Worm (Caenorhabditis elegans): ENCODE results near the gene srd-15.

DNA sequence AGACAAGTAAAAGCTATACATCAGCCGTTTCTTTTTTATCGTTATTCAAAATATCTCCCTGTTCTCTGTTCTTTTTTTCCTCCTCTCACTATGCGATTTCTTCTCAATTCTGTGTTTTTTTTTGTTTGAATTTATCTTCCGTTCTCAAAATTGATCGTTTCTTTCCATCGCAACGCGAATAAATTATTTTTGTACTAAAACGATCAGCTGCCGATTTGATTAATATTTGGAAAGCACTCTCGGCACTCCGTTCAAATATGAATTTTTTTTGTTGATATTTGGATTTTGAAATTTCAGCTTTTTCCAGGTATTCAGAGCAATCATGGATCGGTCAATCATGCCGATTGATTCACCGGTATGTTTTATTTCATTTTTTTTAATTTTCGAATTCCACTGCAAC is 37.0 kb upstream of the srd-15 start, which contains the start of gene pst-1:
- TF ChIP-seq tab-1 (GFP tag; IDR thresholded peaks at IDR 0.05) (no peak), ztf-23 (GFP tag; IDR thresholded peaks at IDR 0.05) (no peak), klf-2 (GFP tag; conservative IDR thresholded peaks at IDR 0.05) (no peak), flt-1 (GFP tag; IDR thresholded peaks at IDR 0.05) (no peak), T22C8.4 (GFP tag; IDR thresholded peaks at IDR 0.05) (no peak), cog-1 (tag; optimal IDR thresholded peaks at IDR 0.05) (no peak), ref-1 (GFP tag; conservative IDR thresholded peaks at IDR 0.05) (no peak), ztf-29 (GFP tag; IDR thresholded peaks at IDR 0.05) (no peak), med-1 (GFP tag; optimal IDR thresholded peaks at IDR 0.05; ENCODE audit: insufficient read depth) (no peak)

Data from whole organism, midembryonic.